Fruit fly (Drosophila melanogaster) Kc167 (cell line): ENCODE results near the gene CG18649.

Source experiments
- Myc ChIP-seq: fragments of >200 bp; optimal IDR thresholded peaks from 2 replicates; lab custom pipeline; 2017; ENCODE audit warnings: missing external identifiers
- Sin3A ChIP-seq: fragments of >200 bp; optimal IDR thresholded peaks from 2 replicates; lab custom pipeline; 2018; ENCODE audit warnings: missing external identifiers
- h ChIP-seq: fragments of >200 bp; optimal IDR thresholded peaks from 3 replicates; lab custom pipeline; 2018; ENCODE audit warnings: missing external identifiers
- insv ChIP-seq: fragments of >200 bp; optimal IDR thresholded peaks from 3 replicates; lab custom pipeline; 2018; ENCODE audit warnings: missing external identifiers
- psq ChIP-seq: fragments of >200 bp; optimal IDR thresholded peaks from 2 replicates; lab custom pipeline; 2017; ENCODE audit warnings: missing external identifiers
- ttk ChIP-seq: sonication (Bioruptor generic); optimal IDR thresholded peaks from 2 replicates; lab custom pipeline; 2017; ENCODE audit warnings: missing external identifiers

DNA sequence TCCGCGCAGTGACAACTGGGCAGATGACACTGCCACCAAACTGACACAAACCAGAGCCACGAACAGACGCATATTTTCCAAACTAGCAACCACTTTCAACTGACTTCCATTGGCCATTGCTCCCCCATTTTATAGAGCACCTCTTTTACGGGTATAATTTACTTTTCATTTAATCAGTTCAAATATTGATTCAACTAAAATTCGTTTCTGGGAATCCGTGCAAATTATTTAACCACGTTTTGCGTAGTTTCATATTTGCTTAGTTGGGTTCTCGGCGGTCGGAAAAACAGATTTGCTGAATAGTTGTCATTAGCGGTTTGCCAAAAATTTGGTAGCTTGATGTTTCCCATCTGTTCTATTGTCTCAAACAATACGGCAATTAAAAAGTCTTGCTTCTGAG, 7.7 kb upstream of the CG18649 start, which contains the start of gene CG13460:
- TF ChIP-seq h (lab: Kevin White, UChicago) (no peak), ttk (lab: Kevin White, UChicago) (no peak), Sin3A (lab: Kevin White, UChicago) (no peak), psq (lab: Kevin White, UChicago) (no peak), Myc (lab: Kevin White, UChicago) (no peak), insv (lab: Kevin White, UChicago) (no peak)
